In the genomic region with DNA sequence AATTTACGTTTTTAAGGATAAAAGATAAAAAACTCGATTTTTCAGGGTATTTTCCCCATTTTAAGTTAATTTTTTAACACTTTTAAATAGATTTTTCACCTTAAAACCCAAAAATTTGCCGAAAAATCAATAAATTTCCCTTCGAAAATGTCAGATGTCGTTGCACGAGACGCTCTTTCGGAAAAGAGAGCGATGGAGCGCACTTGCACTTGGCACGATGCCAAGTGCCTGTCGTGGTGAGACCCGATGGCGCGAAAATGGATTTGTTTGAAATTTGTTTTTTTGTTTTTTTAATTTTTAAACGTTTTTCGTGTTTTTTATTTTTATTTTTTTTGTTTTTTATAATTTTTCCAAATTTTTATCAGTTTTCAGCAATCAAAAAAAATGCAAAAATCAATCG, we compare ENCODE assay signal across 4 worm cellular contexts.
TF ChIP-seq lines count a peak whose summit lies in the region.

Gene rab-18, minus strand, starts transcription at position 240 of the 400 bp plus-strand sequence.
Gene kbp-4, plus strand, starts transcription at position 366 of the 400 bp plus-strand sequence.

TF ChIP-seq in whole organism, L2 larva, 48 proteins besides CTCF, POLR2A, EP300 and RAD21 (continues in another document):
- TF ChIP-seq lin-11 (tag; optimal IDR thresholded peaks at IDR 0.05; lab: Kevin White, UChicago) (peak; percentile 94), nhr-77 (tag; optimal IDR thresholded peaks at IDR 0.05; lab: Kevin White, UChicago) (no peak), nhr-12 (tag; optimal IDR thresholded peaks at IDR 0.05; lab: Kevin White, UChicago) (no peak), nhr-21 (tag; optimal IDR thresholded peaks at IDR 0.05; lab: Kevin White, UChicago) (peak; percentile 95), unc-55 (GFP tag; optimal IDR thresholded peaks at IDR 0.05; lab: Kevin White, UChicago) (peak; percentile 99), skn-1 (tag; optimal IDR thresholded peaks at IDR 0.05; lab: Kevin White, UChicago) (peak; percentile 80), mab-5 (tag; optimal IDR thresholded peaks at IDR 0.05; lab: Kevin White, UChicago) (peak; percentile 87), lsy-2 (tag; optimal IDR thresholded peaks at IDR 0.05; lab: Kevin White, UChicago) (peak; percentile 87 to 97), F13H6.1 (tag; optimal IDR thresholded peaks at IDR 0.05; lab: Kevin White, UChicago) (peak; percentile 84), nhr-25 (tag; optimal IDR thresholded peaks at IDR 0.05; lab: Kevin White, UChicago) (peak; percentile 92), snpc-4 (tag; optimal IDR thresholded peaks at IDR 0.05; lab: Kevin White, UChicago) (peak; percentile 72), mdl-1 (tag; optimal IDR thresholded peaks at IDR 0.05; lab: Kevin White, UChicago) (peak; percentile 74 to 90), peb-1 (tag; optimal IDR thresholded peaks at IDR 0.05; lab: Kevin White, UChicago) (no peak), nhr-129 (tag; optimal IDR thresholded peaks at IDR 0.05; lab: Kevin White, UChicago) (peak; percentile 91), ceh-82 (tag; optimal IDR thresholded peaks at IDR 0.05; lab: Kevin White, UChicago) (peak; percentile 77), unc-39 (tag; optimal IDR thresholded peaks at IDR 0.05; lab: Kevin White, UChicago) (no peak), gmeb-1 (tag; optimal IDR thresholded peaks at IDR 0.05; lab: Kevin White, UChicago) (peak; percentile 98), ZK546.5 (tag; optimal IDR thresholded peaks at IDR 0.05; lab: Kevin White, UChicago) (peak; percentile 64), nhr-23 (tag; optimal IDR thresholded peaks at IDR 0.05; lab: Kevin White, UChicago) (no peak), C34F6.9 (tag; optimal IDR thresholded peaks at IDR 0.05; lab: Kevin White, UChicago) (peak; percentile 99), sma-3 (GFP tag; optimal IDR thresholded peaks at IDR 0.05; lab: Kevin White, UChicago) (peak; percentile 97), ztf-1 (GFP tag; conservative IDR thresholded peaks at IDR 0.05; lab: Robert Waterston, UW) (no peak)

TF ChIP-seq in whole organism, L4 larva, 104 proteins besides CTCF, POLR2A, EP300 and RAD21 (continues in another document):
- TF ChIP-seq egl-43 (GFP tag; IDR thresholded peaks at IDR 0.05; lab: Robert Waterston, UW): 0 out of 2 replicates have a peak, but pooled peaks have one; percentile 27
- no peak for TF ChIP-seq ZK337.2 (GFP tag; IDR thresholded peaks at IDR 0.05; lab: Robert Waterston, UW)
- no peak for TF ChIP-seq cey-2 (tag; optimal IDR thresholded peaks at IDR 0.05; lab: Kevin White, UChicago; ENCODE audit: borderline replicate concordance, insufficient read depth)
- no peak for TF ChIP-seq ztf-11 (tag; optimal IDR thresholded peaks at IDR 0.05; lab: Kevin White, UChicago)
- TF ChIP-seq daf-16 (GFP tag; optimal IDR thresholded peaks at IDR 0.05; lab: Kevin White, UChicago): peak; percentile 25 to 76
- TF ChIP-seq daf-16 (tag; optimal IDR thresholded peaks at IDR 0.05; lab: Kevin White, UChicago): peak; percentile 77
- no peak for TF ChIP-seq zag-1 (tag; optimal IDR thresholded peaks at IDR 0.05; lab: Kevin White, UChicago)
- peak; percentile 99 for TF ChIP-seq dpl-1 (GFP tag; optimal IDR thresholded peaks at IDR 0.05; lab: Kevin White, UChicago)
- TF ChIP-seq nhr-11 (tag; optimal IDR thresholded peaks at IDR 0.05; lab: Kevin White, UChicago): peak; percentile 92
- peak; percentile 94 for TF ChIP-seq mes-2 (tag; optimal IDR thresholded peaks at IDR 0.05; lab: Kevin White, UChicago; ENCODE audit: poor library complexity, severe bottlenecking)
- TF ChIP-seq tag-97 (GFP tag; IDR thresholded peaks at IDR 0.05; lab: Robert Waterston, UW): no peak
- no peak for TF ChIP-seq aly-2 (tag; optimal IDR thresholded peaks at IDR 0.05; lab: Kevin White, UChicago)
- no peak for TF ChIP-seq daf-8 (GFP tag; IDR thresholded peaks at IDR 0.05; lab: Robert Waterston, UW)
- no peak for TF ChIP-seq spr-3 (GFP tag; optimal IDR thresholded peaks at IDR 0.05; lab: Kevin White, UChicago)
- no peak for TF ChIP-seq lin-29 (GFP tag; IDR thresholded peaks at IDR 0.05; lab: Robert Waterston, UW)
- TF ChIP-seq ztf-7 (tag; optimal IDR thresholded peaks at IDR 0.05; lab: Kevin White, UChicago): peak; percentile 64
- TF ChIP-seq zfp-2 (tag; optimal IDR thresholded peaks at IDR 0.05; lab: Kevin White, UChicago): peak; percentile 88
- peak; percentile 6 for TF ChIP-seq nhr-10 (tag; optimal IDR thresholded peaks at IDR 0.05; lab: Kevin White, UChicago)
- no peak for TF ChIP-seq unc-39 (tag; optimal IDR thresholded peaks at IDR 0.05; lab: Kevin White, UChicago)
- 0 out of 2 replicates have a peak, but pooled peaks have one; percentile 20 for TF ChIP-seq snpc-1.2 (GFP tag; IDR thresholded peaks at IDR 0.05; lab: Robert Waterston, UW)
- peak; percentile 13 for TF ChIP-seq F10B5.3 (tag; optimal IDR thresholded peaks at IDR 0.05; lab: Kevin White, UChicago)

TF ChIP-seq in whole organism, late embryonic, 69 proteins besides CTCF, POLR2A, EP300 and RAD21 (continues in another document):
- TF ChIP-seq fax-1 (tag; optimal IDR thresholded peaks at IDR 0.05; lab: Kevin White, UChicago) (no peak), C08G9.2 (tag; optimal IDR thresholded peaks at IDR 0.05; lab: Kevin White, UChicago) (no peak), Y22D7AL.16 (tag; optimal IDR thresholded peaks at IDR 0.05; lab: Kevin White, UChicago) (no peak), nhr-232 (tag; optimal IDR thresholded peaks at IDR 0.05; lab: Kevin White, UChicago) (no peak), npax-4 (tag; optimal IDR thresholded peaks at IDR 0.05; lab: Kevin White, UChicago) (no peak), ceh-34 (tag; optimal IDR thresholded peaks at IDR 0.05; lab: Kevin White, UChicago) (peak; percentile 61), ceh-9 (tag; optimal IDR thresholded peaks at IDR 0.05; lab: Kevin White, UChicago) (no peak), hlh-6 (tag; optimal IDR thresholded peaks at IDR 0.05; lab: Kevin White, UChicago) (no peak), mec-3 (tag; optimal IDR thresholded peaks at IDR 0.05; lab: Kevin White, UChicago; ENCODE audit: borderline replicate concordance) (no peak), rnt-1 (tag; optimal IDR thresholded peaks at IDR 0.05; lab: Kevin White, UChicago) (peak; percentile 57), pqm-1 (tag; optimal IDR thresholded peaks at IDR 0.05; lab: Kevin White, UChicago) (peak; percentile 21), unc-3 (GFP tag; conservative IDR thresholded peaks at IDR 0.05; lab: Robert Waterston, UW) (no peak), unc-3 (tag; optimal IDR thresholded peaks at IDR 0.05; lab: Kevin White, UChicago) (peak; percentile 7), hlh-15 (tag; optimal IDR thresholded peaks at IDR 0.05; lab: Kevin White, UChicago) (no peak), unc-42 (tag; optimal IDR thresholded peaks at IDR 0.05; lab: Kevin White, UChicago) (peak; percentile 35), syd-9 (tag; optimal IDR thresholded peaks at IDR 0.05; lab: Kevin White, UChicago) (no peak), fkh-6 (tag; optimal IDR thresholded peaks at IDR 0.05; lab: Kevin White, UChicago) (no peak), ceh-45 (GFP tag; IDR thresholded peaks at IDR 0.05; lab: Robert Waterston, UW) (no peak), ama-1 (optimal IDR thresholded peaks at IDR 0.05; lab: Kevin White, UChicago) (no peak), dve-1 (tag; optimal IDR thresholded peaks at IDR 0.05; lab: Kevin White, UChicago) (peak; percentile 49), madf-2 (tag; optimal IDR thresholded peaks at IDR 0.05; lab: Kevin White, UChicago) (no peak), hlh-8 (tag; optimal IDR thresholded peaks at IDR 0.05; lab: Kevin White, UChicago) (no peak), hlh-30 (tag; optimal IDR thresholded peaks at IDR 0.05; lab: Kevin White, UChicago; ENCODE audit: insufficient read depth) (peak; percentile 97), odd-2 (tag; optimal IDR thresholded peaks at IDR 0.05; lab: Kevin White, UChicago) (peak; percentile 26), ahr-1 (tag; optimal IDR thresholded peaks at IDR 0.05; lab: Kevin White, UChicago) (no peak)

TF ChIP-seq in whole organism, mixed stage, embryonic, 35 proteins besides CTCF, POLR2A, EP300 and RAD21 (continues in another document):
- TF ChIP-seq ceh-39 (tag; optimal IDR thresholded peaks at IDR 0.05; lab: Kevin White, UChicago) (peak; percentile 92), ceh-43 (GFP tag; optimal IDR thresholded peaks at IDR 0.05; lab: Kevin White, UChicago) (no peak), nhr-28 (tag; optimal IDR thresholded peaks at IDR 0.05; lab: Kevin White, UChicago) (no peak), elt-3 (tag; optimal IDR thresholded peaks at IDR 0.05; lab: Kevin White, UChicago) (no peak), pha-4 (tag; optimal IDR thresholded peaks at IDR 0.05; lab: Kevin White, UChicago) (peak; percentile 90), blmp-1 (tag; optimal IDR thresholded peaks at IDR 0.05; lab: Kevin White, UChicago) (peak; percentile 14), hlh-1 (tag; optimal IDR thresholded peaks at IDR 0.05; lab: Kevin White, UChicago) (peak; percentile 87), mab-5 (tag; optimal IDR thresholded peaks at IDR 0.05; lab: Kevin White, UChicago) (no peak), M03D4.4 (tag; optimal IDR thresholded peaks at IDR 0.05; lab: Kevin White, UChicago) (peak; percentile 1), ham-2 (GFP tag; optimal IDR thresholded peaks at IDR 0.05; lab: Kevin White, UChicago) (no peak), lsy-2 (tag; optimal IDR thresholded peaks at IDR 0.05; lab: Kevin White, UChicago) (peak; percentile 85), nhr-237 (tag; optimal IDR thresholded peaks at IDR 0.05; lab: Kevin White, UChicago) (peak; percentile 94), flh-1 (GFP tag; optimal IDR thresholded peaks at IDR 0.05; lab: Kevin White, UChicago) (no peak), nhr-12 (tag; optimal IDR thresholded peaks at IDR 0.05; lab: Kevin White, UChicago) (no peak), ceh-83 (GFP tag; optimal IDR thresholded peaks at IDR 0.05; lab: Kevin White, UChicago) (no peak), sem-2 (GFP tag; optimal IDR thresholded peaks at IDR 0.05; lab: Kevin White, UChicago) (no peak), lin-13 (tag; optimal IDR thresholded peaks at IDR 0.05; lab: Kevin White, UChicago) (peak; percentile 94), snpc-4 (tag; optimal IDR thresholded peaks at IDR 0.05; lab: Kevin White, UChicago) (no peak), lin-32 (GFP tag; optimal IDR thresholded peaks at IDR 0.05; lab: Kevin White, UChicago) (no peak), mls-2 (tag; optimal IDR thresholded peaks at IDR 0.05; lab: Kevin White, UChicago) (no peak), cnd-1 (tag; optimal IDR thresholded peaks at IDR 0.05; lab: Kevin White, UChicago) (peak; percentile 33), nhr-2 (tag; optimal IDR thresholded peaks at IDR 0.05; lab: Kevin White, UChicago) (no peak), sptf-1 (tag; optimal IDR thresholded peaks at IDR 0.05; lab: Kevin White, UChicago) (peak; percentile 50), ztf-11 (tag; optimal IDR thresholded peaks at IDR 0.05; lab: Kevin White, UChicago) (no peak), unc-39 (tag; optimal IDR thresholded peaks at IDR 0.05; lab: Kevin White, UChicago) (no peak), unc-120 (tag; optimal IDR thresholded peaks at IDR 0.05; lab: Kevin White, UChicago; ENCODE audit: poor library complexity, severe bottlenecking) (peak; percentile 58), unc-62 (GFP tag; optimal IDR thresholded peaks at IDR 0.05; lab: Kevin White, UChicago) (peak; percentile 15), mep-1 (tag; optimal IDR thresholded peaks at IDR 0.05; lab: Kevin White, UChicago) (peak; percentile 99)
